Worm (Caenorhabditis elegans): ENCODE data around the gene srx-33.
A peak's percentile ranks its signal among the peaks of the same experiment; 100 is the strongest.

The srx-33 gene

DNA sequence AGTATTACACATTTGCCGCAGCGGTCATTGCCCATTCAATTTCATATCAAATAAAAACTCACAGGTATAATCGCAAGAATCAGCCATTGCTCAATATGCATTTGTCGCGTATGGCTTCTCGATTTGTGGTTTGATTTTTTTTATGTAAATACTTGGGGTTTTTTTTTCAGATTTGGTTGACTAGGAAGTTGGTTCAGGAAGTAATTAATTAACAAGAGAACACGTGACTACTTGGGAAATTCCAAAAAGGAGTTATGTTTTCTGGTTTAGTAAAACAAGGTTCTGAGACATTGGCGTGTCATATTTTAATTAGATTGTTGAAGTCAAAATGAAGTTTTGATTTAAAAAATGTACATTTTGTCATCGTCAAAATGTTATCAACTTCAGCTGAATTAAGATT, 12.3 kb upstream of the srx-33 start, which contains the start of gene srx-36:
TSS of gene srx-36 (minus strand) at position 101 of the 400 bp plus-strand sequence.
- TF ChIP-seq ztf-23 (GFP tag; IDR thresholded peaks at IDR 0.05) (no peak), T22C8.4 (GFP tag; IDR thresholded peaks at IDR 0.05) (no peak), ztf-29 (GFP tag; IDR thresholded peaks at IDR 0.05) (no peak), tab-1 (GFP tag; IDR thresholded peaks at IDR 0.05) (no peak), flt-1 (GFP tag; IDR thresholded peaks at IDR 0.05) (no peak), ref-1 (GFP tag; conservative IDR thresholded peaks at IDR 0.05) (no peak), klf-2 (GFP tag; conservative IDR thresholded peaks at IDR 0.05) (no peak), med-1 (GFP tag; optimal IDR thresholded peaks at IDR 0.05; ENCODE audit: insufficient read depth) (no peak), cog-1 (tag; optimal IDR thresholded peaks at IDR 0.05) (no peak)

DNA sequence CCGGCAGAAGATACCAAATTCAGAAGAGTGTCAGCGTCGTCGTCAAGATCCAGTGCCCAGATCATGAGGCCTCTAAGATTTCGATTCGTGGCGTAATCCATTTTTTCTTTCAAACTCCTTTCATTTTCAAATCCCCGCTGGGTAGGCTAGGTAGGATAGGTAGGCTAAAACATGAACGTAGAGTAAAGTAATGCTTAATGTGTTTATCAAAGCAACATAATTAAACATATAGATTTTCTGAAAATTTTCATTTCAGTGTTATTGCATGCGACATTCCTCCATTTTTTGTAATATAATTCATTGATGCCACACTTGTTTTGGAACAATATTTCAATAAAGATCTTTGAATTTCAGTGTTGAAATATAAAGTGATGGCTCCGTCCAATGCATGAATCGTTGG, 10.8 kb upstream of the srx-33 start, which contains the start of gene T01C4.8:
TSS of gene T01C4.8 (minus strand) at position 101 of the 400 bp plus-strand sequence.
- TF ChIP-seq ztf-23 (GFP tag; IDR thresholded peaks at IDR 0.05) (no peak), med-1 (GFP tag; optimal IDR thresholded peaks at IDR 0.05; ENCODE audit: insufficient read depth) (no peak), tab-1 (GFP tag; IDR thresholded peaks at IDR 0.05) (no peak), T22C8.4 (GFP tag; IDR thresholded peaks at IDR 0.05) (no peak), klf-2 (GFP tag; conservative IDR thresholded peaks at IDR 0.05) (no peak), ztf-29 (GFP tag; IDR thresholded peaks at IDR 0.05) (no peak), ref-1 (GFP tag; conservative IDR thresholded peaks at IDR 0.05) (no peak), flt-1 (GFP tag; IDR thresholded peaks at IDR 0.05) (no peak)

DNA sequence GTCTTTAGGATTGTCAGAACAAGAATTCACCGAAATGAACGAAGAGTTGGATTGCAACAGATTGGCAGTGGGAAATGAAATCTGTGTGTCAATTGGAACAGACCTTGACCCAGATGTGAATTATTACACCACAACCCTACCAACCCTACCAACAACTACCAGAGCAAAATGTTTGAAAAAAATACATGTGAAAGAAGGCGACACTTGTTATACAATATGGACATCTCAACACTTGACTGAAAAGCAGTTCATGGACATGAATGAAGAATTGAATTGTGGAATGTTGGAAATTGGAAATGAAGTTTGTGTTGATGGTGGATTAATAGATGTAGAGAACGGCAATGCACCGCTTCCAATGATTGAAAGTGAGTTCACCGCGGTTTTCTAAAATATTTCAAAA, 5.3 kb upstream of the srx-33 start:
- no peak for TF ChIP-seq ztf-29 (GFP tag; IDR thresholded peaks at IDR 0.05)
- TF ChIP-seq flt-1 (GFP tag; IDR thresholded peaks at IDR 0.05): no peak
- no peak for TF ChIP-seq cog-1 (tag; optimal IDR thresholded peaks at IDR 0.05)
- no peak for TF ChIP-seq ref-1 (GFP tag; conservative IDR thresholded peaks at IDR 0.05)
- no peak for TF ChIP-seq med-1 (GFP tag; optimal IDR thresholded peaks at IDR 0.05; ENCODE audit: insufficient read depth)
- no peak for TF ChIP-seq T22C8.4 (GFP tag; IDR thresholded peaks at IDR 0.05)
- TF ChIP-seq tab-1 (GFP tag; IDR thresholded peaks at IDR 0.05): no peak
- no peak for TF ChIP-seq klf-2 (GFP tag; conservative IDR thresholded peaks at IDR 0.05)
- no peak for TF ChIP-seq ztf-23 (GFP tag; IDR thresholded peaks at IDR 0.05)

DNA sequence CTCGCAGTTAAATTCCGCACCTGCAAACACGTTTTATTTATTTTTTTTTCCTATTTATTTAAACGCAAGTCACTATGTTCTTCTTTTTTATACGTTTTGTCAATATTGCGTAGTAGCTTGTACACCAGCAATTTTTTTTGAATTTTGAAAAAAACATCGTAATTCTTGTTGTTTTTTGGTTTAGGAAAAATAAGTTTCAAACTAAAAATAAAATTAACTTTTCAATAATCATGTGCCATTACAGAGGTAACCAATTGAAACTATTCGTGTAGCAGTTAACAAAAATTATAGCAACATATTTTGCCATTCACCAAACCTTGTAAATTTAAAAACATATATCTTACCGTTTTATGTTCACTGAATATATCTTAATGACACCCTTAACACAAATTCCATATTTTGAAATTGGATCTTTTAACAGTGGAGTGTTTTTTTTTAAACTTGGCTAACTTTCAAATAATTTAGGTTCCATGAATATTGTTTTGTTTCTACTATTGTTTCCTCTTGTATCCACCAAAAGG, 4.6 kb upstream of the srx-33 start, which contains the start of gene lmd-5:
TSS of gene lmd-5 (plus strand) at position 471 of the 521 bp plus-strand sequence.
- TF ChIP-seq ztf-29 (GFP tag; IDR thresholded peaks at IDR 0.05) (no peak), flt-1 (GFP tag; IDR thresholded peaks at IDR 0.05) (no peak), T22C8.4 (GFP tag; IDR thresholded peaks at IDR 0.05) (no peak), ztf-23 (GFP tag; IDR thresholded peaks at IDR 0.05) (no peak), tab-1 (GFP tag; IDR thresholded peaks at IDR 0.05) (no peak), cog-1 (tag; optimal IDR thresholded peaks at IDR 0.05) (no peak), klf-2 (GFP tag; conservative IDR thresholded peaks at IDR 0.05) (no peak), med-1 (GFP tag; optimal IDR thresholded peaks at IDR 0.05; ENCODE audit: insufficient read depth) (no peak), ref-1 (GFP tag; conservative IDR thresholded peaks at IDR 0.05) (no peak)

DNA sequence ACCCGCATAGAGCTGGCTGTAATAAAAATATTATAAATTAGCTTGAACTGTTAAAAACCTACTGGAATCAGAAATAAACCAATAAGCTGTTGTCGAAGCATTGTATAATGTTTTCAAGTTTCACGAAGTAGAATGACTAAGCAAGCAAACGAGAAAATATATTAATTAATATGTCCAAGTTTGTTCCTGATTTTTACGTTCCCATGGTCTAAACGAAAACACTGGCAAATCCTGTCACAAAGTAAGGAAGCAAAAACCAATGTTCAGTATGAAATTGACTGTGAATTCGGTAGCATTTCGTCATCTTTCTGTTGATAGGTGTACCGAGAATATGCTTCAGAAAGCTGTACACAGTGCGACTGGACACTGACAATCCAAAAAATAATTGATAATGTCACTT, 1.5 kb upstream of the srx-33 start, which contains the start of gene srx-34:
TSS of gene srx-34 (minus strand) at position 101 of the 400 bp plus-strand sequence.
- TF ChIP-seq ztf-23 (GFP tag; IDR thresholded peaks at IDR 0.05): no peak
- no peak for TF ChIP-seq ztf-29 (GFP tag; IDR thresholded peaks at IDR 0.05)
- TF ChIP-seq cog-1 (tag; optimal IDR thresholded peaks at IDR 0.05): no peak
- TF ChIP-seq T22C8.4 (GFP tag; IDR thresholded peaks at IDR 0.05): no peak
- no peak for TF ChIP-seq flt-1 (GFP tag; IDR thresholded peaks at IDR 0.05)
- no peak for TF ChIP-seq med-1 (GFP tag; optimal IDR thresholded peaks at IDR 0.05; ENCODE audit: insufficient read depth)
- no peak for TF ChIP-seq ref-1 (GFP tag; conservative IDR thresholded peaks at IDR 0.05)
- no peak for TF ChIP-seq tab-1 (GFP tag; IDR thresholded peaks at IDR 0.05)

DNA sequence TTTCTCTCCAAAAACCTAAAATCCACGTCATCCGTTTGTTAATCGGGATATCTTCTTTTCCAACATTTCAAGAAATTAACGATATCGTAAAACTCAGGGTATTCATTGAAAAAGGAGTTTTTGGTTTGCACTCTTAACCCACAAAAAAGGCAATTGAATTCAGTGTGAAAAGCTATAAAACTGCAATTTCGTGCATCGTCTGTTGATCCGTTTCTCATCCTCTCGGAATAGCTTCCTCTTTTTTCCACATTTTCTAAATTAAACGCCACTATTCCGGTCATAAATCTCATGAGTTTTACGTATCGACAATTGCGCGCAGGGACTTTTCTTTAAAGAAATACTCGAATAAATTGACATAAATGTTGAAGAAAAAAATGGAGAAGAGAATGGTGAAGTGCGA, 6.5 kb downstream of the srx-33 start:
- TF ChIP-seq flt-1 (GFP tag; IDR thresholded peaks at IDR 0.05): no peak
- TF ChIP-seq ztf-29 (GFP tag; IDR thresholded peaks at IDR 0.05): no peak
- no peak for TF ChIP-seq T22C8.4 (GFP tag; IDR thresholded peaks at IDR 0.05)
- TF ChIP-seq med-1 (GFP tag; optimal IDR thresholded peaks at IDR 0.05; ENCODE audit: insufficient read depth): no peak
- TF ChIP-seq ztf-23 (GFP tag; IDR thresholded peaks at IDR 0.05): no peak
- TF ChIP-seq ref-1 (GFP tag; conservative IDR thresholded peaks at IDR 0.05): no peak
- no peak for TF ChIP-seq cog-1 (tag; optimal IDR thresholded peaks at IDR 0.05)
- TF ChIP-seq tab-1 (GFP tag; IDR thresholded peaks at IDR 0.05): no peak
- TF ChIP-seq klf-2 (GFP tag; conservative IDR thresholded peaks at IDR 0.05): no peak

DNA sequence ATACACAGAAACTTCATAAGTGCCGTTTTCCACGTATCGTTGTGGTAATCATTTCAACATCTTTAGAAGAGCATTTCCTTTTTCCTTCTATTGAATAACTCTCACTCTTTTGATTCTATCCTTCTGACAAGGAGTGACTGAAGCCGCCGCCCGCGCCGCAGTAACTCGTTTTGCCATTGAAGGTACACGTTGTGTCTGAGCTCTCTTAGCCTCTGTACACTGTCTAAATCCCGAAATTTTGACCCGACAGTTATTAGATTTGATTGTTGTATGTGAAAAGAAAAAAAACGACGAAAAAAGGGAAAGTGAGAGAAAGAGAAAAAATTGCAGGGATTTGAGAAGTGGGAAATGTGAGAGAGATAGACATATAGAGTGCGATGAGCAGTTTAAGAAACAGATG, 7.4 kb downstream of the srx-33 start:
- no peak for TF ChIP-seq tab-1 (GFP tag; IDR thresholded peaks at IDR 0.05)
- TF ChIP-seq ref-1 (GFP tag; conservative IDR thresholded peaks at IDR 0.05): no peak
- no peak for TF ChIP-seq T22C8.4 (GFP tag; IDR thresholded peaks at IDR 0.05)
- no peak for TF ChIP-seq ztf-29 (GFP tag; IDR thresholded peaks at IDR 0.05)
- no peak for TF ChIP-seq med-1 (GFP tag; optimal IDR thresholded peaks at IDR 0.05; ENCODE audit: insufficient read depth)
- no peak for TF ChIP-seq klf-2 (GFP tag; conservative IDR thresholded peaks at IDR 0.05)
- no peak for TF ChIP-seq ztf-23 (GFP tag; IDR thresholded peaks at IDR 0.05)
- TF ChIP-seq cog-1 (tag; optimal IDR thresholded peaks at IDR 0.05): no peak
- TF ChIP-seq flt-1 (GFP tag; IDR thresholded peaks at IDR 0.05): no peak

DNA sequence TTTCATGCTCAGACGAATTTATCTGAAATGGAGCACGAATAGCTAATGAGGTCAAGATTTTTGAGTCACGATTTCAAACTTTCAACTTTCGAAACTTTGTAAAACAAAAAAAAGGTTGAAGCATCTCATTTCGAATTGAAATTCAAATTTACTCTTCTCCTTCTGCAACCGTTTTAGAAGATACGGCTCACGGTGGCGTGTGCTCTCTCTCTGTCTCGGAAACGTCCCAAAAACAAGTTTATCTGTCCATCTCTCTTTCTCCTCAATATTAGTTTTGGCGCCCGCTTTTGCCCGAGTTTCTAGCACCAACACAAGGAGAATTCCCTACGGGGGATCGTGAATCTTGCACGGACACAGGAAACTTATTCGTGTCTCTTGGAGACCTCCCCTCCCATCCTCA, 8.3 kb downstream of the srx-33 start:
- TF ChIP-seq ref-1 (GFP tag; conservative IDR thresholded peaks at IDR 0.05) (no peak), med-1 (GFP tag; optimal IDR thresholded peaks at IDR 0.05; ENCODE audit: insufficient read depth) (no peak), cog-1 (tag; optimal IDR thresholded peaks at IDR 0.05) (no peak), klf-2 (GFP tag; conservative IDR thresholded peaks at IDR 0.05) (no peak), ztf-23 (GFP tag; IDR thresholded peaks at IDR 0.05) (no peak), flt-1 (GFP tag; IDR thresholded peaks at IDR 0.05) (no peak), T22C8.4 (GFP tag; IDR thresholded peaks at IDR 0.05) (no peak), ztf-29 (GFP tag; IDR thresholded peaks at IDR 0.05) (no peak), tab-1 (GFP tag; IDR thresholded peaks at IDR 0.05) (no peak)

DNA sequence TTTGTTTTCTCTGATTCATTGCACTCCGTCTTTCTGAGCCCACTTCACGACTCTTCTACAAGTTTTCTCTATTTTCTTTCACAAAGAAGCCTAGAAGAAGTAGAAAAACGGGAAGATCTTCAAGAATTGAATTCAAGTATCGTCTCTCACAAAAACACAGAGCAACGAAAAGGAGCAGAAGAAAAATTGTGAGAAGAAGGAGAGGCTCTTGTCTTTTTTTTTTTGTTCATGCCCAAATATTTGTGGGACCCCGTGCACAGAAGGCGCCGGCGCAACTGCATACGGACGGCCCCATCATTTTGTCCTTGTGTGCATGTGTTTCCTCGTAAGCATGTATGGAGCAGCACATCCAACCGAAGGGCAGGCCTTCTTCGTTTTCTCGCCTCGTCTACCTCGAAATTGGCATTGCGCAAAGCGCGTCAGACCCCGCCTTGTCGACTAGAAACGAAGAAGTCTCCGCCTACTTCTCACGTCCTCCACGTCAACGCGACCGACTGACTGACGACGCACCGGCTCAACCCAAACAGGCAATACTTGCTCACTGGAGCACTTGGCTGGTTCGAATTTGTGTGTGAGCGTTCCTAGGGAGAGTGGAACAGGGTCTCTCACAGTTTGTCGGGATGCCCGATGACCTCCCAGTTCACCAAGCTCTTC, 12.1 kb downstream of the srx-33 start:
- TF ChIP-seq tab-1 (GFP tag; IDR thresholded peaks at IDR 0.05): 0 out of 2 replicates have a peak, but pooled peaks have one; percentile 13
- no peak for TF ChIP-seq ztf-23 (GFP tag; IDR thresholded peaks at IDR 0.05)

Data from whole organism, midembryonic.